Worm (Caenorhabditis elegans) whole organism, L4 larva: ENCODE data around the gene mig-22.
A peak's percentile ranks its signal among the peaks of the same experiment; 100 is the strongest.

Experiments
- D1046.2 ChIP-seq: fragments of 200-800 bp; sonication (Bioruptor generic); IDR thresholded peaks from 2 replicates; pipeline ENCODE4 v1.3.6; 2022; ENCODE audit warnings: missing genetic modification characterization, missing compliant biosample characterization
- F37D6.2 ChIP-seq: sonication (generic microtip); optimal IDR thresholded peaks from 2 replicates; lab custom pipeline; 2016; ENCODE audit warnings: mild to moderate bottlenecking, missing genetic modification characterization, missing compliant biosample characterization
- F44E2.7 ChIP-seq: fragments of 200-800 bp; sonication (Bioruptor generic); IDR thresholded peaks from 2 replicates; pipeline ENCODE4 v2.1.2; 2022; ENCODE audit warnings: missing genetic modification characterization, missing compliant biosample characterization
- F49E8.2 ChIP-seq: sonication (generic microtip); optimal IDR thresholded peaks from 2 replicates; lab custom pipeline; 2016; ENCODE audit warnings: missing compliant biosample characterization, mild to moderate bottlenecking, missing genetic modification characterization, borderline replicate concordance
- Y105C5A.15 ChIP-seq: fragments of 200-800 bp; sonication (Bioruptor generic); IDR thresholded peaks from 2 replicates; pipeline ENCODE4 v1.3.6; 2022; ENCODE audit warnings: missing genetic modification characterization, missing compliant biosample characterization
- Y75B8A.6 ChIP-seq: fragments of 200-800 bp; sonication (Bioruptor generic); IDR thresholded peaks from 2 replicates; pipeline ENCODE4 v1.3.6; 2022; ENCODE audit warnings: missing genetic modification reagents, missing genetic modification characterization, missing compliant biosample characterization
- aha-1 ChIP-seq: fragments of 150-350 bp; peaks from one replicate; lab custom pipeline; 2014; ENCODE audit warnings: missing biosample characterization, missing genetic modification characterization
- ceh-28 ChIP-seq: fragments of 150-350 bp; optimal IDR thresholded peaks from 2 replicates; lab custom pipeline; 2014; ENCODE audit warnings: missing biosample characterization, missing genetic modification reagents, missing genetic modification characterization
- ceh-32 ChIP-seq: sonication (generic microtip); optimal IDR thresholded peaks from 2 replicates; lab custom pipeline; 2016; ENCODE audit warnings: mild to moderate bottlenecking, missing genetic modification characterization, missing compliant biosample characterization; ENCODE audit not compliant: poor library complexity
- ceh-62 ChIP-seq: sonication (generic microtip); optimal IDR thresholded peaks from 2 replicates; lab custom pipeline; 2017; ENCODE audit warnings: missing biosample characterization, missing genetic modification characterization
- ceh-82 ChIP-seq: sonication (generic microtip); optimal IDR thresholded peaks from 2 replicates; lab custom pipeline; 2017; ENCODE audit warnings: missing biosample characterization, missing genetic modification characterization
- daf-16 ChIP-seq, 3 experiments: sonication (generic microtip); optimal IDR thresholded peaks; 2 replicates each; lab custom pipeline; 2016 to 2017; ENCODE audit warnings: missing genetic modification characterization in 3 of 3, missing genetic modification reagents in 3 of 3, mild to moderate bottlenecking in 2 of 3, missing compliant biosample characterization in 2 of 3, missing biosample characterization in 1 of 3, moderate library complexity in 1 of 3
- dmd-8 ChIP-seq: fragments of 200-800 bp; sonication (Bioruptor generic); IDR thresholded peaks from 2 replicates; pipeline ENCODE4 v1.3.6; 2022; ENCODE audit warnings: missing genetic modification characterization, missing compliant biosample characterization
- dmd-9 ChIP-seq: fragments of 200-800 bp; sonication (Bioruptor generic); IDR thresholded peaks from 2 replicates; pipeline ENCODE4 v1.3.6; 2022; ENCODE audit warnings: missing genetic modification reagents, missing genetic modification characterization, missing compliant biosample characterization
- dpl-1 ChIP-seq: fragments of 150-350 bp; optimal IDR thresholded peaks from 2 replicates; lab custom pipeline; 2014; ENCODE audit warnings: missing biosample characterization, missing genetic modification reagents, missing genetic modification characterization
- hlh-11 ChIP-seq: fragments of 200-800 bp; sonication (Bioruptor generic); optimal IDR thresholded peaks from 2 replicates; lab custom pipeline; 2018; ENCODE audit warnings: mild to moderate bottlenecking, missing genetic modification characterization, missing compliant biosample characterization
- hmg-1.1 ChIP-seq: fragments of 200-800 bp; sonication (Bioruptor generic); IDR thresholded peaks from 2 replicates; pipeline ENCODE4 v1.3.6; 2022; ENCODE audit warnings: missing genetic modification reagents, missing genetic modification characterization, missing compliant biosample characterization
- lin-15B ChIP-seq: fragments of 150-350 bp; sonication (generic microtip); optimal IDR thresholded peaks from 3 replicates; lab custom pipeline; 2014; ENCODE audit warnings: missing biosample characterization, missing genetic modification characterization
- lin-29 ChIP-seq: fragments of 200-800 bp; sonication (Bioruptor generic); IDR thresholded peaks from 2 replicates; pipeline ENCODE4 v1.3.6; 2022; ENCODE audit warnings: missing genetic modification reagents, missing genetic modification characterization, missing compliant biosample characterization
- lin-39 ChIP-seq: fragments of 150-350 bp; optimal IDR thresholded peaks from 2 replicates; lab custom pipeline; 2014; ENCODE audit warnings: missing biosample characterization, missing genetic modification reagents, missing genetic modification characterization
- lir-3 ChIP-seq: sonication (generic microtip); optimal IDR thresholded peaks from 2 replicates; lab custom pipeline; 2016; ENCODE audit warnings: mild to moderate bottlenecking, missing genetic modification characterization, missing compliant biosample characterization
- lsy-2 ChIP-seq, 2 experiments: fragments of 150-350 bp in 1 of 2; sonication (generic microtip) in 1 of 2; optimal IDR thresholded peaks; 2 replicates each; lab custom pipeline; 2014 to 2017; ENCODE audit warnings: missing biosample characterization in 2 of 2, missing genetic modification characterization in 2 of 2
- mdl-1 ChIP-seq, 2 experiments: fragments of 150-350 bp in 1 of 2; sonication (generic microtip) in 1 of 2; optimal IDR thresholded peaks; 2 replicates each; lab custom pipeline; 2014 to 2017; ENCODE audit warnings: missing biosample characterization in 2 of 2, missing genetic modification characterization in 2 of 2
- mxl-2 ChIP-seq: fragments of 200-800 bp; sonication (Bioruptor generic); conservative IDR thresholded peaks from 2 replicates; pipeline ENCODE4 v1.3.6; 2022; ENCODE audit warnings: missing genetic modification reagents, missing genetic modification characterization, missing compliant biosample characterization
- nhr-102 ChIP-seq: sonication (generic microtip); optimal IDR thresholded peaks from 2 replicates; lab custom pipeline; 2016; ENCODE audit warnings: mild to moderate bottlenecking, missing genetic modification characterization, moderate library complexity, missing compliant biosample characterization
- nhr-111 ChIP-seq: fragments of 200-800 bp; sonication (Bioruptor generic); optimal IDR thresholded peaks from 2 replicates; lab custom pipeline; 2018; ENCODE audit warnings: mild to moderate bottlenecking, missing genetic modification characterization, missing compliant biosample characterization
- nhr-6 ChIP-seq: fragments of 150-350 bp; optimal IDR thresholded peaks from 2 replicates; lab custom pipeline; 2014; ENCODE audit warnings: missing biosample characterization, missing genetic modification characterization
- pha-4 ChIP-seq, 2 experiments: fragments of 150-350 bp in 1 of 2; fragments of 200-800 bp in 1 of 2; sonication (Bioruptor generic) in 1 of 2; IDR thresholded peaks in 1 of 2; optimal IDR thresholded peaks in 1 of 2; 2 replicates each; pipeline versions ENCODE4 v1.3.6 to Lab custom; 2014 to 2022; ENCODE audit warnings: missing genetic modification characterization in 2 of 2, missing genetic modification reagents in 2 of 2, missing biosample characterization in 1 of 2, missing compliant biosample characterization in 1 of 2
- rbr-2 ChIP-seq: sonication (generic microtip); optimal IDR thresholded peaks from 2 replicates; lab custom pipeline; 2016; ENCODE audit warnings: missing genotype, missing genetic modification characterization, missing compliant biosample characterization
- set-16 ChIP-seq: fragments of 200-800 bp; sonication (Bioruptor generic); IDR thresholded peaks from 2 replicates; pipeline ENCODE4 v1.3.6; 2022; ENCODE audit warnings: missing genetic modification reagents, missing genetic modification characterization, missing compliant biosample characterization
- skn-1 ChIP-seq: fragments of 150-350 bp; optimal IDR thresholded peaks from 2 replicates; lab custom pipeline; 2014; ENCODE audit warnings: missing biosample characterization, missing genetic modification characterization
- snpc-1.2 ChIP-seq: fragments of 200-800 bp; sonication (Bioruptor generic); IDR thresholded peaks from 2 replicates; pipeline ENCODE4 v1.3.6; 2022; ENCODE audit warnings: missing genetic modification reagents, missing genetic modification characterization, missing compliant biosample characterization
- spr-3 ChIP-seq: fragments of 200-800 bp; sonication (Bioruptor generic); optimal IDR thresholded peaks from 2 replicates; lab custom pipeline; 2018; ENCODE audit warnings: mild to moderate bottlenecking, missing genetic modification characterization, missing compliant biosample characterization
- unc-62 ChIP-seq, 3 experiments: fragments of 150-350 bp in 1 of 3; sonication (generic microtip); optimal IDR thresholded peaks in 2 of 3; peaks in 1 of 3; 1 replicate in 1 of 3; 2 replicates in 2 of 3; lab custom pipeline; 2014 to 2017; ENCODE audit warnings: missing biosample characterization in 3 of 3, missing genetic modification characterization in 3 of 3, missing genetic modification reagents in 3 of 3, missing genotype in 1 of 3
- vab-7 ChIP-seq: fragments of 200-800 bp; sonication (Bioruptor generic); IDR thresholded peaks from 2 replicates; pipeline ENCODE4 v1.3.6; 2022; ENCODE audit warnings: missing genetic modification reagents, missing genetic modification characterization, missing compliant biosample characterization
- zfp-3 ChIP-seq: fragments of 200-800 bp; sonication (Bioruptor generic); conservative IDR thresholded peaks from 2 replicates; pipeline ENCODE4 v1.3.6; 2022; ENCODE audit warnings: missing genetic modification reagents, missing genetic modification characterization, missing compliant biosample characterization
- ztf-7 ChIP-seq: fragments of 150-350 bp; optimal IDR thresholded peaks from 2 replicates; lab custom pipeline; 2014; ENCODE audit warnings: missing biosample characterization, missing genetic modification characterization

mig-22 gene

DNA sequence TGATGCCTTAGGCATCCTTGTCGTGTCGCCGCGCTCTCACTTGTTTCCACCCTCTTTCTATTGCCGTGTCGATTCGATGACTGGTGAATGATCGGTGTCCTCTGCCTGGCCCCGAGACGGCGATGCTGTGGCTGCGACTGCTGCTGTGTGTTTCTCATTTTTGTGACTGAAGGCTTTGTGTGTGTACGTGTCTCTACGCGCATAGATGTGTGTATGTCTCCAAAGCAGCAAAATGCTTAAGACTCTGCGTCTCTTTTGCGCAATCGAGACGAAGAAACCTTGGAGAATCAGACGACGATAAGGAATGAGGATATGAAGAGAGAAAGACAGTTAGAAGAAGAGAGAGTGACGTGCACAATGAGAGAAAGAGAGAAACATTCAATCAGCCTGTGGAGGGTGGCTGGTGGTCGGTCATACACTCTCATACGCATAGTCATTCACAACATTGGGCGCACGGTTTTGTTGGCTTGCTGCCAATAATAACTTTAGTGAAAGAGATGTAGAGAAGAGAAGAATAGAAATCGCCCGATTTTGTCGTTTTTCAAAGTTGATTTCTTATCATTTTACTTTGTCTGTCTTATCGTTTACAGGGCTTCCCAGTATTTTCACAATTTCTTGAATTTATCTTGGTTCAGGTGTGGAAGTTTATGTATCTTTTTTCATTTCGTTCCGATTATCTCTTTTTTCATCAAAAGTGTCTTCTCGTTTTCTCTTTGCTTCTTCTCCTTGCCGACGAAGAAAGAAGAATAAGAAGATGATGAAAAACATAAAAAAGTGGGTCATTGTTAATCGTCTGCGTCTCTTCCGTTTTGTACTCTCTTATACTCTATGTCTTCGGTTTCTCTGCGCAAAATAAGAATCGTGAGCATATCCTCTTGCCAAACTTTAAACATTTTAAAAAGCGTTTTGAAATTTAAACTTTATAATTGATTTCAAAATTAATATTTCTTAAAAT lies 35.0 kb upstream of the mig-22 start (continued):
- TF ChIP-seq F37D6.2 (tag; lab: Kevin White, UChicago) (peak; percentile 82), lin-39 (peak; percentile 34), ztf-7 (tag; lab: Kevin White, UChicago) (peak; percentile 59), Y105C5A.15 (GFP tag; lab: Robert Waterston, UW) (no peak), spr-3 (peak; percentile 21), mdl-1 (tag; optimal IDR thresholded peaks at IDR 0.05; lab: Kevin White, UChicago) (peak; percentile 94 to 98), Y75B8A.6 (GFP tag; lab: Robert Waterston, UW) (peak; percentile 17; the same call in 1 of the 2 replicates), pha-4 (GFP tag; IDR thresholded peaks at IDR 0.05; lab: Robert Waterston, UW) (peak; percentile 81), pha-4 (tag; optimal IDR thresholded peaks at IDR 0.05; lab: Kevin White, UChicago) (peak; percentile 86), dmd-9 (GFP tag; lab: Robert Waterston, UW) (no peak)

DNA sequence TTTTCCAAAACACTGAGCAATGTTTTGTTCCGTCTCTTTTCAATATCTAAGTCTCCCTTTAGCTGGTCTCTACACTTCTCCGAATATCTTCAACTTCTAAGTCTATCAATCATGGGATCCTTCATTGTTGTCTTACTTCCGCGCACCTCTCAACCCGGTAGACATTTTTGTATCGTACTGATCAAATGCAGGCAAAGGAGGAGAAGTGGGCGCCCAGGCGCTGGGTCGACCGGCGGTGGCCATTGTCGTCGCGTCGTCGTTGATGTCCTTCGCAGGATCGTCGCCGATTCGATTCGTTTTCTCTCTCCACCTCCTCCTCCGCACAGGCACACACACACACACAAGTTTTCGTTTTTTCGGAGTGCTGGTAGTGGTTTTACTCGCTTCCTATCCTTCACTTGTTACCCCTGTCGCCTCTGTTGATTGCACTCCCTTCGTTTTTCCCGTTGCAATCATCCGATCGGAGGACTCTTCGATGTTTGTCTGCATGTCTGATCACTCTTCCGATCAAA lies 34.3 kb upstream of the mig-22 start:
- peak in 1 of 2 experiments; percentile 40 for TF ChIP-seq unc-62 (GFP tag; optimal IDR thresholded peaks at IDR 0.05 in 1 of 2; lab: Kevin White, UChicago)
- TF ChIP-seq unc-62 (tag; optimal IDR thresholded peaks at IDR 0.05; lab: Kevin White, UChicago) = no peak
- TF ChIP-seq dmd-9 (GFP tag; lab: Robert Waterston, UW) = no peak
- TF ChIP-seq mxl-2 (GFP tag; lab: Robert Waterston, UW) = 0 out of 2 replicates have a peak, but pooled peaks have one; percentile 39
- peak; percentile 94 for TF ChIP-seq aha-1 (tag; lab: Kevin White, UChicago)
- TF ChIP-seq dmd-8 (GFP tag; lab: Robert Waterston, UW) = no peak
- no peak for TF ChIP-seq rbr-2 (tag; lab: Kevin White, UChicago)
- no peak for TF ChIP-seq ceh-62 (tag; lab: Kevin White, UChicago)
- TF ChIP-seq nhr-102 (tag; lab: Kevin White, UChicago) = no peak
- TF ChIP-seq nhr-6 (tag; lab: Kevin White, UChicago) = no peak
- no peak for TF ChIP-seq zfp-3 (GFP tag; lab: Robert Waterston, UW)
- TF ChIP-seq nhr-111 (GFP tag; lab: Kevin White, UChicago) = no peak
- TF ChIP-seq set-16 (GFP tag; lab: Robert Waterston, UW) = peak; percentile 78; the same call in 1 of the 2 replicates
- TF ChIP-seq lir-3 = no peak
- TF ChIP-seq lsy-2 (tag; optimal IDR thresholded peaks at IDR 0.05; lab: Kevin White, UChicago) = no peak
- no peak for TF ChIP-seq D1046.2 (GFP tag; lab: Robert Waterston, UW)
- no peak for TF ChIP-seq snpc-1.2 (GFP tag; lab: Robert Waterston, UW)
- no peak for TF ChIP-seq lin-29 (GFP tag; lab: Robert Waterston, UW)
- TF ChIP-seq dpl-1 (GFP tag; lab: Kevin White, UChicago) = no peak
- no peak for TF ChIP-seq F49E8.2 (tag; lab: Kevin White, UChicago)
- TF ChIP-seq lin-15B (tag; lab: Kevin White, UChicago) = no peak
- TF ChIP-seq ceh-28 (tag; lab: Kevin White, UChicago) = no peak
- no peak for TF ChIP-seq hlh-11 (tag; lab: Kevin White, UChicago)
- no peak for TF ChIP-seq F44E2.7 (GFP tag; lab: Robert Waterston, UW)
- TF ChIP-seq skn-1 = no peak
- no peak for TF ChIP-seq daf-16 (GFP tag; optimal IDR thresholded peaks at IDR 0.05; lab: Kevin White, UChicago)
- TF ChIP-seq daf-16 (tag; optimal IDR thresholded peaks at IDR 0.05; lab: Kevin White, UChicago) = no peak
- TF ChIP-seq hmg-1.1 (GFP tag; lab: Robert Waterston, UW) = no peak
- no peak for TF ChIP-seq vab-7 (GFP tag; lab: Robert Waterston, UW)
- no peak for TF ChIP-seq ceh-82 (tag; lab: Kevin White, UChicago)
- no peak for TF ChIP-seq ceh-32 (tag; lab: Kevin White, UChicago)
